Worm (Caenorhabditis elegans) whole organism, L4 larva: ENCODE data around the gene skr-7.

Experiments
- F37D6.2 ChIP-seq: sonication (generic microtip); optimal IDR thresholded peaks from 2 replicates; lab custom pipeline; 2016; ENCODE audit warnings: mild to moderate bottlenecking, missing genetic modification characterization, missing compliant biosample characterization
- ama-1 ChIP-seq: fragments of 150-350 bp; optimal IDR thresholded peaks from 2 replicates; lab custom pipeline; 2014; ENCODE audit warnings: inconsistent platforms, mixed read lengths
- ceh-82 ChIP-seq: sonication (generic microtip); optimal IDR thresholded peaks from 2 replicates; lab custom pipeline; 2017; ENCODE audit warnings: missing biosample characterization, missing genetic modification characterization
- fos-1 ChIP-seq: fragments of 150-350 bp; optimal IDR thresholded peaks from 2 replicates; lab custom pipeline; 2014; ENCODE audit warnings: missing biosample characterization, missing genetic modification characterization
- nhr-11 ChIP-seq: fragments of 150-350 bp; optimal IDR thresholded peaks from 2 replicates; lab custom pipeline; 2014; ENCODE audit warnings: missing biosample characterization, missing genetic modification characterization
- php-3 ChIP-seq: fragments of 200-800 bp; sonication (Bioruptor generic); IDR thresholded peaks from 2 replicates; pipeline ENCODE4 v1.3.6; 2022; ENCODE audit warnings: missing genetic modification reagents, missing genetic modification characterization, missing compliant biosample characterization
- sdz-12 ChIP-seq: fragments of 200-800 bp; sonication (Bioruptor generic); optimal IDR thresholded peaks from 2 replicates; lab custom pipeline; 2018; ENCODE audit warnings: mild to moderate bottlenecking, missing genetic modification characterization, missing compliant biosample characterization
- snpc-4 ChIP-seq: fragments of 150-350 bp; optimal IDR thresholded peaks from 2 replicates; lab custom pipeline; 2014; ENCODE audit warnings: missing biosample characterization, missing genetic modification characterization

DNA sequence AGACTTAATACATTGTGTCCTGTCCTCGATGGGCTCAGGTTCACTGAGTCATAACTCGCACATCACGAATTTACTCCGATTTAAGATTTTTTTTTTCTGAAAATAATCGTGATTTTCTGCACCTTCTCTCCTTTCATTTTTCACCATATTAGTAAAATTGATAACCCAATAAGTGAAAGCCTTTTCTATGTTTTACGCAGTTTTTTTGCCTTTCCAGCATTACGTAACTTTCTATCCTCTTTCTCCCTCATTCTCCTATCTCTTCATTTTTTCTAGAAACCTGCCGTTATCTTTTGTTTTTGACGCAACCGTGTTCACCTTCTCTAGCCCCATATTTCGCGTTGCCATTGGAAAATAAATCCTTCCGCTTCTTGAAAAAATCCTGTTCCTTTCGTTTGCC is 15.0 kb downstream of the skr-7 start:
- TF ChIP-seq nhr-11 (tag; lab: Kevin White, UChicago) (no peak), fos-1 (tag; lab: Kevin White, UChicago) (no peak), ceh-82 (tag; lab: Kevin White, UChicago) (no peak), F37D6.2 (no peak), php-3 (GFP tag; lab: Robert Waterston, UW) (no peak), snpc-4 (tag; lab: Kevin White, UChicago) (no peak), ama-1 (no peak), sdz-12 (GFP tag; lab: Kevin White, UChicago) (no peak)
